Worm (Caenorhabditis elegans) whole organism, L4 larva: ENCODE results near the gene pgap-2.

Experiments used
- F10B5.3 ChIP-seq: sonication (generic microtip); optimal IDR thresholded peaks from 2 replicates; lab custom pipeline; 2016; ENCODE audit warnings: mild to moderate bottlenecking, missing genetic modification characterization, missing compliant biosample characterization
- F44E2.7 ChIP-seq: fragments of 200-800 bp; sonication (Bioruptor generic); IDR thresholded peaks from 2 replicates; pipeline ENCODE4 v2.1.2; 2022; ENCODE audit warnings: missing genetic modification characterization, missing compliant biosample characterization
- F49E8.2 ChIP-seq: sonication (generic microtip); optimal IDR thresholded peaks from 2 replicates; lab custom pipeline; 2016; ENCODE audit warnings: missing compliant biosample characterization, mild to moderate bottlenecking, missing genetic modification characterization, borderline replicate concordance
- T20F7.1 ChIP-seq: fragments of 200-800 bp; sonication (Bioruptor generic); optimal IDR thresholded peaks from 2 replicates; lab custom pipeline; 2018; ENCODE audit warnings: mild to moderate bottlenecking, missing genetic modification characterization, missing compliant biosample characterization
- T26A8.4 ChIP-seq: fragments of 200-800 bp; sonication (Bioruptor generic); IDR thresholded peaks from 2 replicates; pipeline ENCODE4 v1.3.6; 2022; ENCODE audit warnings: missing genetic modification characterization, missing compliant biosample characterization
- Y48G9A.11 ChIP-seq: fragments of 200-800 bp; sonication (Bioruptor generic); IDR thresholded peaks from 2 replicates; pipeline ENCODE4 v1.3.6; 2022; ENCODE audit warnings: missing genetic modification reagents, missing genetic modification characterization, missing compliant biosample characterization
- ZK337.2 ChIP-seq: fragments of 200-800 bp; sonication (Bioruptor generic); IDR thresholded peaks from 2 replicates; pipeline ENCODE4 v1.3.6; 2022; ENCODE audit warnings: missing genetic modification reagents, missing genetic modification characterization, missing compliant biosample characterization
- aha-1 ChIP-seq: fragments of 150-350 bp; peaks from one replicate; lab custom pipeline; 2014; ENCODE audit warnings: missing biosample characterization, missing genetic modification characterization
- attf-4 ChIP-seq: sonication (generic microtip); optimal IDR thresholded peaks from 3 replicates; lab custom pipeline; 2017; ENCODE audit warnings: missing biosample characterization, missing genetic modification characterization
- daf-16 ChIP-seq, 3 experiments: sonication (generic microtip); optimal IDR thresholded peaks; 2 replicates each; lab custom pipeline; 2016 to 2017; ENCODE audit warnings: missing genetic modification characterization in 3 of 3, missing genetic modification reagents in 3 of 3, mild to moderate bottlenecking in 2 of 3, missing compliant biosample characterization in 2 of 3, missing biosample characterization in 1 of 3, moderate library complexity in 1 of 3
- dmd-6 ChIP-seq: fragments of 200-800 bp; sonication (Bioruptor generic); IDR thresholded peaks from 2 replicates; pipeline ENCODE4 v1.3.6; 2022; ENCODE audit warnings: missing genetic modification reagents, missing genetic modification characterization, missing compliant biosample characterization
- dpl-1 ChIP-seq: fragments of 150-350 bp; optimal IDR thresholded peaks from 2 replicates; lab custom pipeline; 2014; ENCODE audit warnings: missing biosample characterization, missing genetic modification reagents, missing genetic modification characterization
- dve-1 ChIP-seq: sonication (generic microtip); optimal IDR thresholded peaks from 2 replicates; lab custom pipeline; 2017; ENCODE audit warnings: antibody characterized with exemption, mild to moderate bottlenecking, missing genetic modification characterization, missing compliant biosample characterization; ENCODE audit not compliant: insufficient read depth
- hif-1 ChIP-seq, 2 experiments: sonication (generic microtip); optimal IDR thresholded peaks; 2 replicates each; lab custom pipeline; 2016 to 2017; ENCODE audit warnings: missing compliant biosample characterization in 2 of 2, missing genetic modification characterization in 2 of 2, missing genetic modification reagents in 2 of 2, missing genotype in 2 of 2, mild to moderate bottlenecking in 1 of 2
- hlh-11 ChIP-seq: fragments of 200-800 bp; sonication (Bioruptor generic); optimal IDR thresholded peaks from 2 replicates; lab custom pipeline; 2018; ENCODE audit warnings: mild to moderate bottlenecking, missing genetic modification characterization, missing compliant biosample characterization
- hlh-30 ChIP-seq: sonication (generic microtip); optimal IDR thresholded peaks from 2 replicates; lab custom pipeline; 2017; ENCODE audit warnings: antibody characterized with exemption, mild to moderate bottlenecking, missing genetic modification characterization, missing compliant biosample characterization; ENCODE audit not compliant: insufficient read depth
- hmg-1.1 ChIP-seq: fragments of 200-800 bp; sonication (Bioruptor generic); IDR thresholded peaks from 2 replicates; pipeline ENCODE4 v1.3.6; 2022; ENCODE audit warnings: missing genetic modification reagents, missing genetic modification characterization, missing compliant biosample characterization
- jun-1 ChIP-seq: fragments of 150-350 bp; optimal IDR thresholded peaks from 2 replicates; lab custom pipeline; 2014; ENCODE audit warnings: missing biosample characterization, missing genetic modification reagents, missing genetic modification characterization
- lin-1 ChIP-seq: fragments of 200-800 bp; sonication (Bioruptor generic); IDR thresholded peaks from 2 replicates; pipeline ENCODE4 v1.3.6; 2022; ENCODE audit warnings: missing genetic modification reagents, missing genetic modification characterization, missing compliant biosample characterization
- lin-13 ChIP-seq: fragments of 150-350 bp; optimal IDR thresholded peaks from 2 replicates; lab custom pipeline; 2014; ENCODE audit warnings: missing biosample characterization, missing genetic modification reagents, missing genetic modification characterization
- lin-38 ChIP-seq: fragments of 200-800 bp; sonication (Bioruptor generic); IDR thresholded peaks from 2 replicates; pipeline ENCODE4 v1.3.6; 2022; ENCODE audit warnings: missing genetic modification reagents, missing genetic modification characterization, missing compliant biosample characterization
- lsy-2 ChIP-seq, 2 experiments: fragments of 150-350 bp in 1 of 2; sonication (generic microtip) in 1 of 2; optimal IDR thresholded peaks; 2 replicates each; lab custom pipeline; 2014 to 2017; ENCODE audit warnings: missing biosample characterization in 2 of 2, missing genetic modification characterization in 2 of 2
- mdl-1 ChIP-seq, 2 experiments: fragments of 150-350 bp in 1 of 2; sonication (generic microtip) in 1 of 2; optimal IDR thresholded peaks; 2 replicates each; lab custom pipeline; 2014 to 2017; ENCODE audit warnings: missing biosample characterization in 2 of 2, missing genetic modification characterization in 2 of 2
- mep-1 ChIP-seq: fragments of 150-350 bp; sonication (generic microtip); optimal IDR thresholded peaks from 3 replicates; lab custom pipeline; 2014; ENCODE audit warnings: missing biosample characterization, missing genetic modification characterization
- mes-2 ChIP-seq: sonication (generic microtip); optimal IDR thresholded peaks from 2 replicates; lab custom pipeline; 2016; ENCODE audit warnings: missing genotype, mild to moderate bottlenecking, missing genetic modification characterization, missing compliant biosample characterization; ENCODE audit not compliant: poor library complexity, severe bottlenecking
- mxl-3 ChIP-seq: fragments of 200-800 bp; sonication (Bioruptor generic); optimal IDR thresholded peaks from 2 replicates; lab custom pipeline; 2018; ENCODE audit warnings: mild to moderate bottlenecking, missing genetic modification characterization, missing compliant biosample characterization
- nhr-102 ChIP-seq: sonication (generic microtip); optimal IDR thresholded peaks from 2 replicates; lab custom pipeline; 2016; ENCODE audit warnings: mild to moderate bottlenecking, missing genetic modification characterization, moderate library complexity, missing compliant biosample characterization
- nhr-11 ChIP-seq: fragments of 150-350 bp; optimal IDR thresholded peaks from 2 replicates; lab custom pipeline; 2014; ENCODE audit warnings: missing biosample characterization, missing genetic modification characterization
- nhr-25 ChIP-seq: sonication (generic microtip); optimal IDR thresholded peaks from 2 replicates; lab custom pipeline; 2017; ENCODE audit warnings: missing genetic modification characterization, mild to moderate bottlenecking, missing compliant biosample characterization, antibody characterized with exemption, moderate library complexity, borderline replicate concordance; ENCODE audit not compliant: insufficient read depth
- nhr-28 ChIP-seq: fragments of 150-350 bp; optimal IDR thresholded peaks from 2 replicates; lab custom pipeline; 2014; ENCODE audit warnings: missing biosample characterization, missing genetic modification characterization
- nhr-41 ChIP-seq: fragments of 200-800 bp; sonication (Bioruptor generic); IDR thresholded peaks from 2 replicates; pipeline ENCODE4 v1.3.6; 2022; ENCODE audit warnings: missing genetic modification reagents, missing genetic modification characterization, missing compliant biosample characterization
- nhr-48 ChIP-seq: sonication (generic microtip); optimal IDR thresholded peaks from 2 replicates; lab custom pipeline; 2016; ENCODE audit warnings: mild to moderate bottlenecking, missing genetic modification characterization, missing compliant biosample characterization
- nhr-6 ChIP-seq: fragments of 150-350 bp; optimal IDR thresholded peaks from 2 replicates; lab custom pipeline; 2014; ENCODE audit warnings: missing biosample characterization, missing genetic modification characterization
- nhr-77 ChIP-seq: fragments of 150-350 bp; optimal IDR thresholded peaks from 2 replicates; lab custom pipeline; 2014; ENCODE audit warnings: missing biosample characterization, missing genetic modification characterization
- pha-4 ChIP-seq, 2 experiments: fragments of 150-350 bp in 1 of 2; fragments of 200-800 bp in 1 of 2; sonication (Bioruptor generic) in 1 of 2; IDR thresholded peaks in 1 of 2; optimal IDR thresholded peaks in 1 of 2; 2 replicates each; pipeline versions ENCODE4 v1.3.6 to Lab custom; 2014 to 2022; ENCODE audit warnings: missing genetic modification characterization in 2 of 2, missing genetic modification reagents in 2 of 2, missing biosample characterization in 1 of 2, missing compliant biosample characterization in 1 of 2
- pqm-1 ChIP-seq: sonication (generic microtip); optimal IDR thresholded peaks from 2 replicates; lab custom pipeline; 2017; ENCODE audit warnings: missing biosample characterization, missing genetic modification characterization
- rbr-2 ChIP-seq: sonication (generic microtip); optimal IDR thresholded peaks from 2 replicates; lab custom pipeline; 2016; ENCODE audit warnings: missing genotype, missing genetic modification characterization, missing compliant biosample characterization
- saeg-2 ChIP-seq: fragments of 200-800 bp; sonication (Bioruptor generic); IDR thresholded peaks from 2 replicates; pipeline ENCODE4 v1.3.6; 2022; ENCODE audit warnings: missing genetic modification reagents, missing genetic modification characterization, missing compliant biosample characterization
- ztf-7 ChIP-seq: fragments of 150-350 bp; optimal IDR thresholded peaks from 2 replicates; lab custom pipeline; 2014; ENCODE audit warnings: missing biosample characterization, missing genetic modification characterization

The pgap-2 gene

DNA sequence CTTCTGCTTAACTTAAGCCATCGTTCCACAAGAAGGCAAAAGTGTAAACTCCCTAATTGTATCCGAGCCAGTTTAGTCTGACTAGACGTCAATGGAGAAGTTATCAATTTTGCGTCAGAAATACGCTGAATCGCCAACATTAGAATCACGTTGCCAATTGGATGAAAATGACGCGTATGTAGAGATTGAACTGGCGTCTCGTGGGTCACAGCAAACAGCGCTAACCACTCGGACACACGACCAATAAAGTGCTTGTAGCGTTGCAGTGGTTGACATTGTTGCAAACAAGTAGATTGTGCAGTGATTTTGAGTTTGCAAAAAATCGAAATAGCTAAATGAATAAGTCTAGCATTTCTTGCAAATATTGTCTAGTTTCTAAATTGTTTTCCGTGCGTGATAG lies 15.7 kb upstream of the pgap-2 start (continued):
- peak; percentile 78 for TF ChIP-seq T26A8.4 (GFP tag; lab: Robert Waterston, UW)
- TF ChIP-seq nhr-41 (GFP tag; lab: Robert Waterston, UW), result peak; percentile 91
- peak; percentile 51 for TF ChIP-seq nhr-6
- TF ChIP-seq aha-1 (tag; lab: Kevin White, UChicago), result peak; percentile 90

DNA sequence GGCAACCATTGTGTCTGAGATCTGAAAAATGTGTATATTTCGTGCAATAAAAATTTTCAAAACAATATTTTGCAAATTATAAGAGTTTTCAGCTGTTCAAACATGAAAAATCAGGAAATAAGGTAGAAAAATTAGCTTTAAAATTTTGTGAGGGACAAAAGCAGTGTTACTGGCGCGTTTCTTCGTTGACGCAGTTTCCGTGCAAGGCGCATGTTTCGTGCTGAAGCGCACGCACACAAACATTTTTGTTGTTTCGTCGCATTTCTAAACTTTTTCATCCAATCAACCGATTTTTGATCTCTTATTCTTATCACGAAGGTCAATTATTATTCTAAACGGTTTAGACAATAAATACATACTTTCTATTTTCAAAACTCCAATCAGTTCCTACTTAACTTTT lies 12.0 kb upstream of the pgap-2 start, which contains the start of gene nifk-1:
Gene nifk-1, minus strand, starts transcription at position 27 of the 400 bp plus-strand sequence.
- TF ChIP-seq daf-16 (GFP tag; optimal IDR thresholded peaks at IDR 0.05; lab: Kevin White, UChicago) (peak in 1 of 2 experiments; percentile 55), daf-16 (tag; optimal IDR thresholded peaks at IDR 0.05; lab: Kevin White, UChicago) (peak; percentile 94), lin-1 (0 out of 2 replicates have a peak, but pooled peaks have one; percentile 23), dpl-1 (GFP tag; lab: Kevin White, UChicago) (peak; percentile 80), mes-2 (tag; lab: Kevin White, UChicago) (peak; percentile 78), lin-38 (peak; percentile 77), ztf-7 (tag; lab: Kevin White, UChicago) (peak; percentile 28), Y48G9A.11 (GFP tag; lab: Robert Waterston, UW) (no peak), hlh-30 (tag; lab: Kevin White, UChicago) (peak; percentile 63), aha-1 (tag; lab: Kevin White, UChicago) (peak; percentile 70), jun-1 (tag; lab: Kevin White, UChicago) (no peak), F10B5.3 (tag; lab: Kevin White, UChicago) (no peak), saeg-2 (no peak), dmd-6 (GFP tag; lab: Robert Waterston, UW) (peak; percentile 76), nhr-102 (tag; lab: Kevin White, UChicago) (peak; percentile 21), mdl-1 (tag; optimal IDR thresholded peaks at IDR 0.05; lab: Kevin White, UChicago) (peak in 1 of 2 experiments; percentile 55), hif-1 (tag; optimal IDR thresholded peaks at IDR 0.05; lab: Kevin White, UChicago) (peak; percentile 87 to 99), pqm-1 (tag; lab: Kevin White, UChicago) (no peak), F49E8.2 (tag; lab: Kevin White, UChicago) (no peak), mep-1 (tag; lab: Kevin White, UChicago) (peak; percentile 83), nhr-48 (tag; lab: Kevin White, UChicago) (peak; percentile 33), lin-13 (GFP tag; lab: Kevin White, UChicago) (peak; percentile 19), nhr-11 (tag; lab: Kevin White, UChicago) (peak; percentile 22), F44E2.7 (GFP tag; lab: Robert Waterston, UW) (no peak), lsy-2 (tag; optimal IDR thresholded peaks at IDR 0.05; lab: Kevin White, UChicago) (peak in 1 of 2 experiments; percentile 87), pha-4 (GFP tag; IDR thresholded peaks at IDR 0.05; lab: Robert Waterston, UW) (no peak), pha-4 (tag; optimal IDR thresholded peaks at IDR 0.05; lab: Kevin White, UChicago) (peak; percentile 74), nhr-77 (tag; lab: Kevin White, UChicago) (peak; percentile 68), T20F7.1 (peak; percentile 70), nhr-25 (no peak), rbr-2 (tag; lab: Kevin White, UChicago) (peak; percentile 67), hmg-1.1 (GFP tag; lab: Robert Waterston, UW) (peak; percentile 58), nhr-28 (tag; lab: Kevin White, UChicago) (peak; percentile 76), dve-1 (tag; lab: Kevin White, UChicago) (peak; percentile 90), ZK337.2 (GFP tag; lab: Robert Waterston, UW) (no peak), attf-4 (tag; lab: Kevin White, UChicago) (no peak), hlh-11 (peak; percentile 80), mxl-3 (GFP tag; lab: Kevin White, UChicago) (peak; percentile 62)
